Worm (Caenorhabditis elegans) whole organism, L4 larva: ENCODE results near the gene Y39A3CL.7.

Source experiments
- ama-1 ChIP-seq: fragments of 150-350 bp; optimal IDR thresholded peaks from 2 replicates; lab custom pipeline; 2014; ENCODE audit warnings: inconsistent platforms, mixed read lengths
- daf-16 ChIP-seq, 3 experiments: sonication (generic microtip); optimal IDR thresholded peaks; 2 replicates each; lab custom pipeline; 2016 to 2017; ENCODE audit warnings: missing genetic modification characterization in 3 of 3, missing genetic modification reagents in 3 of 3, mild to moderate bottlenecking in 2 of 3, missing compliant biosample characterization in 2 of 3, missing biosample characterization in 1 of 3, moderate library complexity in 1 of 3
- egl-27 ChIP-seq: sonication (generic microtip); optimal IDR thresholded peaks from 3 replicates; lab custom pipeline; 2017; ENCODE audit warnings: missing biosample characterization, missing genetic modification reagents, missing genetic modification characterization
- lsy-2 ChIP-seq, 2 experiments: fragments of 150-350 bp in 1 of 2; sonication (generic microtip) in 1 of 2; optimal IDR thresholded peaks; 2 replicates each; lab custom pipeline; 2014 to 2017; ENCODE audit warnings: missing biosample characterization in 2 of 2, missing genetic modification characterization in 2 of 2
- pqm-1 ChIP-seq: sonication (generic microtip); optimal IDR thresholded peaks from 2 replicates; lab custom pipeline; 2017; ENCODE audit warnings: missing biosample characterization, missing genetic modification characterization
- ztf-11 ChIP-seq: fragments of 150-350 bp; optimal IDR thresholded peaks from 2 replicates; lab custom pipeline; 2014; ENCODE audit warnings: missing biosample characterization, missing genetic modification characterization

DNA sequence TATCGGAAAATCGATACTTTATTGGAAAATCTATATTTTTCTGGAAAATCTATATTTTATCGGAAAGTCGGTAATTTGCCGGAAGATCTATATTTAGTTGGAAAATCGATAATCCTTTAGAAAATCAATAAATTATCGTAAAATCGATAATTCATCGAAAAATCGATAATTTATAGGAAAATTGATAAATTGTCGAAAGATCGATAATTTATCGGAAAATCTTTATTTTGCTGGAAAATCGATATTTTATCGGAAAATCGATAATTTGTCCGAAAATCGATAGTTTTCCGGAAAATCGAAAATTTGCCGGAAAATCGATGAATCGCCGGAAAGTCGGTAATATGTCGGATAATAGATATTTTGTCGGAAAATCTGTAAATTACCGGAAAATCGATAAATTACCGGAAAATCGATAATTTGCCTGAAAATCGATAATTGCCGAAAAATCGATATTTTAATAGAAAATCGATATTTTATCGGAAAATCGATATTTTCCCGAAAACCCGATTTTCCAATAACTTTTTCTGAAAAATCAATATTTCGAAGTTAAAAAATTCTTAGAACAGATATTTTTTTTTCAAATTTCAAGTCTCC is 19.2 kb upstream of the Y39A3CL.7 start:
- TF ChIP-seq ztf-11 (tag; lab: Kevin White, UChicago) = no peak
- no peak for TF ChIP-seq daf-16 (GFP tag; optimal IDR thresholded peaks at IDR 0.05; lab: Kevin White, UChicago)
- TF ChIP-seq daf-16 (tag; optimal IDR thresholded peaks at IDR 0.05; lab: Kevin White, UChicago) = no peak
- TF ChIP-seq pqm-1 = no peak
- TF ChIP-seq ama-1 (lab: Kevin White, UChicago) = no peak
- TF ChIP-seq egl-27 (tag; lab: Kevin White, UChicago) = no peak
- no peak for TF ChIP-seq lsy-2 (tag; optimal IDR thresholded peaks at IDR 0.05; lab: Kevin White, UChicago)
